Worm (Caenorhabditis elegans): ENCODE results near the gene gpa-7.

DNA sequence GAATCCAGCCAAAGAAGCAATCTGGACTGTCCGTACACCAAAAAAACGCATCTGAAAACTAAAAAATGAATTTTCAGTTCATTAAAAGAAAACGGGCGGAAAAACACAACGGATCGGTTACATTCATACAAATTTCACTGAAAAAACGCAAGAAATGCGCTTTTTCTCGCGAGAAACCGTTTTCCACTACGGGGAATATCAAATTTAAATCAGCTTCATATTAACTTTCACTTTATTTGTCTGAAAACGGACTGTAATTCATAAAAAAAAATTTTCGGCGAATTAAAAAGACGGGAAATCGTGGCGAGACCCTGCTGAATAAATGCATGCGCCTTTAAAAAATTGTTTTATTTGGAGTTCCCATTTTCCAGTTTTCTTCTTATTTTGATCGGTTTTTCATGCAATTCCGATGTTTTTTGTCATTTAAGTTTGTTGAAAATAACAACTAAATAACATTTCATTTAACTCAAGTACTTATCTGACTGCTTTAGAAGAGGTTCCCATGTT, 36.0 kb upstream of the gpa-7 start, which contains the start of gene pges-2:
- TF ChIP-seq ZK546.5 (tag; optimal IDR thresholded peaks at IDR 0.05) = no peak
- no peak for TF ChIP-seq skn-1 (tag; optimal IDR thresholded peaks at IDR 0.05)
- TF ChIP-seq mdl-1 (tag; optimal IDR thresholded peaks at IDR 0.05) = no peak
- no peak for TF ChIP-seq elt-2 (tag; optimal IDR thresholded peaks at IDR 0.05)
- TF ChIP-seq egl-27 (tag; optimal IDR thresholded peaks at IDR 0.05) = no peak
- no peak for TF ChIP-seq nhr-77 (tag; optimal IDR thresholded peaks at IDR 0.05)

Data from whole organism, L3 larva.